Worm (Caenorhabditis elegans) whole organism, L3 larva: ENCODE measurements around the gene C36C9.11.

Experiments used
- R02D3.7 ChIP-seq: fragments of 150-350 bp; optimal IDR thresholded peaks from 2 replicates; lab custom pipeline; 2014; ENCODE audit warnings: missing biosample characterization, missing genetic modification characterization
- ZK546.5 ChIP-seq: sonication (generic microtip); optimal IDR thresholded peaks from 2 replicates; lab custom pipeline; 2017; ENCODE audit warnings: missing biosample characterization, missing genetic modification characterization
- aly-2 ChIP-seq: fragments of 150-350 bp; optimal IDR thresholded peaks from 2 replicates; lab custom pipeline; 2014; ENCODE audit warnings: missing biosample characterization, missing genetic modification characterization
- egl-27 ChIP-seq: sonication (generic microtip); optimal IDR thresholded peaks from 4 replicates; lab custom pipeline; 2017; ENCODE audit warnings: missing biosample characterization, missing genetic modification reagents, missing genetic modification characterization
- hmg-11 ChIP-seq: sonication (generic microtip); optimal IDR thresholded peaks from 2 replicates; lab custom pipeline; 2016; ENCODE audit warnings: missing genetic modification characterization, missing compliant biosample characterization
- lin-39 ChIP-seq: fragments of 150-350 bp; optimal IDR thresholded peaks from 2 replicates; lab custom pipeline; 2018; ENCODE audit warnings: missing biosample characterization, missing genetic modification reagents, missing genetic modification characterization
- mdl-1 ChIP-seq: fragments of 150-350 bp; optimal IDR thresholded peaks from 2 replicates; lab custom pipeline; 2014; ENCODE audit warnings: missing biosample characterization, missing genetic modification characterization
- nhr-11 ChIP-seq: fragments of 150-350 bp; optimal IDR thresholded peaks from 2 replicates; lab custom pipeline; 2014; ENCODE audit warnings: missing biosample characterization, missing genetic modification characterization
- nhr-12 ChIP-seq: fragments of 150-350 bp; optimal IDR thresholded peaks from 2 replicates; lab custom pipeline; 2014; ENCODE audit warnings: missing biosample characterization, missing genetic modification characterization
- nhr-28 ChIP-seq: fragments of 150-350 bp; optimal IDR thresholded peaks from 2 replicates; lab custom pipeline; 2014; ENCODE audit warnings: missing biosample characterization, missing genetic modification characterization
- nhr-67 ChIP-seq: fragments of 150-350 bp; optimal IDR thresholded peaks from 2 replicates; lab custom pipeline; 2014; ENCODE audit warnings: missing biosample characterization, missing genetic modification characterization
- nhr-77 ChIP-seq: fragments of 150-350 bp; optimal IDR thresholded peaks from 2 replicates; lab custom pipeline; 2014; ENCODE audit warnings: missing biosample characterization, missing genetic modification characterization
- pqm-1 ChIP-seq: fragments of 150-350 bp; optimal IDR thresholded peaks from 2 replicates; lab custom pipeline; 2017; ENCODE audit warnings: missing biosample characterization, missing genetic modification characterization, inconsistent platforms
- unc-62 ChIP-seq: fragments of 150-350 bp; sonication (generic microtip); optimal IDR thresholded peaks from 4 replicates; lab custom pipeline; 2014; ENCODE audit warnings: missing biosample characterization, missing genetic modification reagents, missing genetic modification characterization

DNA sequence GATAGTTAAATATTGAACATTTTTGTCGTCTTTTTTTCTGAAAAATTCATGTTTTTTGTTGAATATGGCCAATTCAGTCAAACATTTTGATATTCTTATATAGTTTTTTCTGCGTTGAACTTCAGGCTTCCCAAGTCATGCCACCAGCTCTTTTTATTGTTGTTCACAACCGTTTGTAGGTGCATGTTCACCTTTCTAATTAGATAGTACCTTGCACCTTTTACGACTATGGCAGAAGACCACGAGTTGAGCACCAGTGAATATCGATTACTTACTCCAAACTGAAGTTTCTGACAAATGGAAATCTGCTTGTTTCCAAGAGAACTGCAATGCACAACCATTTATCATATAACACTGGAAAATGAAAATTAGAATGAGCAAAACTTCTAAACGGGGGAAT lies 11.3 kb upstream of the C36C9.11 start:
- TF ChIP-seq lin-39: no peak
- no peak for TF ChIP-seq unc-62 (GFP tag; lab: Kevin White, UChicago)
- TF ChIP-seq aly-2: no peak
- no peak for TF ChIP-seq nhr-28 (tag; lab: Kevin White, UChicago)
- TF ChIP-seq nhr-11 (tag; lab: Kevin White, UChicago): no peak
- no peak for TF ChIP-seq nhr-12 (tag; lab: Kevin White, UChicago)
- TF ChIP-seq mdl-1 (tag; lab: Kevin White, UChicago): no peak
- no peak for TF ChIP-seq egl-27 (tag; lab: Kevin White, UChicago)
- TF ChIP-seq nhr-67 (tag; lab: Kevin White, UChicago): no peak
- no peak for TF ChIP-seq hmg-11 (tag; lab: Kevin White, UChicago)
- TF ChIP-seq pqm-1 (tag; lab: Kevin White, UChicago): no peak
- TF ChIP-seq R02D3.7 (tag; lab: Kevin White, UChicago): no peak
- no peak for TF ChIP-seq nhr-77 (tag; lab: Kevin White, UChicago)
- no peak for TF ChIP-seq ZK546.5 (tag; lab: Kevin White, UChicago)
